Fruit fly (Drosophila melanogaster): Measurements from ENCODE around the gene Taf13.

Gene Taf13

dm6 chr2L:20097105-20097631 is 3.5 kb upstream of the Taf13 start, which contains the start of the genes mRpS18B and Kua (continued):
- TF ChIP-seq CG6689 (GFP tag; IDR thresholded peaks at IDR 0.05): peak; percentile 62
- no peak for TF ChIP-seq lbe (GFP tag; optimal IDR thresholded peaks at IDR 0.05)
- no peak for TF ChIP-seq exex (tag; optimal IDR thresholded peaks at IDR 0.05)
- peak; percentile 36; the same call in 1 of the 2 replicates for TF ChIP-seq CG4404 (GFP tag; IDR thresholded peaks at IDR 0.05)
- TF ChIP-seq Sry-δ (GFP tag; optimal IDR thresholded peaks at IDR 0.05): peak; percentile 54
- peak; percentile 90 for TF ChIP-seq sens (GFP tag)
- 0 out of 3 replicates have a peak, but pooled peaks have one; percentile 25 for TF ChIP-seq ci (GFP tag; IDR thresholded peaks at IDR 0.05)
- peak; percentile 54 for TF ChIP-seq CG10267 (tag; optimal IDR thresholded peaks at IDR 0.05)
- TF ChIP-seq Abd-B (GFP tag; optimal IDR thresholded peaks at IDR 0.05): peak; percentile 32
- no peak for TF ChIP-seq CG14965 (GFP tag; optimal IDR thresholded peaks at IDR 0.05; ENCODE audit: borderline replicate concordance)
- TF ChIP-seq CG15514 (GFP tag; optimal IDR thresholded peaks at IDR 0.05): peak; percentile 63
- TF ChIP-seq CG2875 (GFP tag; optimal IDR thresholded peaks at IDR 0.05): no peak
- peak; percentile 67 for TF ChIP-seq sug (tag; optimal IDR thresholded peaks at IDR 0.05)
- TF ChIP-seq eve (GFP tag; optimal IDR thresholded peaks at IDR 0.05): no peak
- TF ChIP-seq Eip74EF (GFP tag; optimal IDR thresholded peaks at IDR 0.05): peak in 1 of 2 experiments; percentile 40
- no peak for TF ChIP-seq ftz-f1 (GFP tag; optimal IDR thresholded peaks at IDR 0.05)
- no peak for TF ChIP-seq CG10565 (GFP tag; optimal IDR thresholded peaks at IDR 0.05)
- TF ChIP-seq CG16863 (GFP tag; optimal IDR thresholded peaks at IDR 0.05): peak; percentile 35
- no peak for TF ChIP-seq Sry-β (GFP tag; optimal IDR thresholded peaks at IDR 0.05)
- no peak for TF ChIP-seq Kr (GFP tag; optimal IDR thresholded peaks at IDR 0.05)
- TF ChIP-seq sim (GFP tag; IDR thresholded peaks at IDR 0.05): no peak
- no peak for TF ChIP-seq Dip2 (GFP tag; IDR thresholded peaks at IDR 0.05)
- TF ChIP-seq bab2 (GFP tag; optimal IDR thresholded peaks at IDR 0.05): no peak
- TF ChIP-seq chn (GFP tag; optimal IDR thresholded peaks at IDR 0.05): no peak
- TF ChIP-seq D19B (GFP tag; optimal IDR thresholded peaks at IDR 0.05): no peak
- no peak for TF ChIP-seq fd102C (GFP tag; optimal IDR thresholded peaks at IDR 0.05)
- no peak for TF ChIP-seq CG7987 (GFP tag; optimal IDR thresholded peaks at IDR 0.05)
- peak; percentile 0 for TF ChIP-seq Mad (GFP tag; optimal IDR thresholded peaks at IDR 0.05)
- TF ChIP-seq Rx (GFP tag; IDR thresholded peaks at IDR 0.05): no peak
- TF ChIP-seq rib (GFP tag; IDR thresholded peaks at IDR 0.05): peak; percentile 17; the same call in 1 of the 2 replicates
- no peak for TF ChIP-seq danr (GFP tag; IDR thresholded peaks at IDR 0.05)
- TF ChIP-seq zfh2 (GFP tag; optimal IDR thresholded peaks at IDR 0.05): no peak
- TF ChIP-seq CG7271 (tag; optimal IDR thresholded peaks at IDR 0.05): no peak
- no peak for TF ChIP-seq CG1024 (GFP tag; IDR thresholded peaks at IDR 0.05)
- TF ChIP-seq Lim3 (GFP tag; IDR thresholded peaks at IDR 0.05): no peak
- no peak for TF ChIP-seq en (GFP tag; optimal IDR thresholded peaks at IDR 0.05)
- TF ChIP-seq CG13287 (GFP tag; IDR thresholded peaks at IDR 0.05; ENCODE audit: partially characterized antibody): peak; percentile 68
- TF ChIP-seq CG43689 (GFP tag; IDR thresholded peaks at IDR 0.05): no peak
- no peak for TF ChIP-seq CG6683 (GFP tag; optimal IDR thresholded peaks at IDR 0.05)
- peak; percentile 57 for TF ChIP-seq CG9817 (tag; optimal IDR thresholded peaks at IDR 0.05)
- no peak for TF ChIP-seq Antp (GFP tag; optimal IDR thresholded peaks at IDR 0.05)
- TF ChIP-seq CG12104 (GFP tag; optimal IDR thresholded peaks at IDR 0.05): peak; percentile 51
- TF ChIP-seq oc (tag; optimal IDR thresholded peaks at IDR 0.05): peak; percentile 28
- TF ChIP-seq bsh (GFP tag; optimal IDR thresholded peaks at IDR 0.05): peak in 1 of 2 experiments; percentile 54
- peak; percentile 50 for TF ChIP-seq hbn (GFP tag; IDR thresholded peaks at IDR 0.05; ENCODE audit: partially characterized antibody)
- TF ChIP-seq CG14441 (GFP tag; IDR thresholded peaks at IDR 0.05): peak; percentile 57; the same call in 1 of the 2 replicates
- TF ChIP-seq CTCF (GFP tag; optimal IDR thresholded peaks at IDR 0.05): no peak
- TF ChIP-seq B-H1 (GFP tag; IDR thresholded peaks at IDR 0.05): peak; percentile 28; the same call in 1 of the 3 replicates
- no peak for TF ChIP-seq aop (GFP tag; IDR thresholded peaks at IDR 0.05)
- no peak for TF ChIP-seq CG17328 (GFP tag; IDR thresholded peaks at IDR 0.05)
- peak; percentile 43; the same call in 1 of the 2 replicates for TF ChIP-seq CG6272 (GFP tag; IDR thresholded peaks at IDR 0.05)
